Worm (Caenorhabditis elegans) whole organism, L3 larva: ENCODE results near the gene mdt-26.

Experiments
- R02D3.7 ChIP-seq: fragments of 150-350 bp; optimal IDR thresholded peaks from 2 replicates; lab custom pipeline; 2014; ENCODE audit warnings: missing biosample characterization, missing genetic modification characterization
- ZK546.5 ChIP-seq: sonication (generic microtip); optimal IDR thresholded peaks from 2 replicates; lab custom pipeline; 2017; ENCODE audit warnings: missing biosample characterization, missing genetic modification characterization
- aly-2 ChIP-seq: fragments of 150-350 bp; optimal IDR thresholded peaks from 2 replicates; lab custom pipeline; 2014; ENCODE audit warnings: missing biosample characterization, missing genetic modification characterization
- ama-1 ChIP-seq: fragments of 150-350 bp; optimal IDR thresholded peaks from 2 replicates; lab custom pipeline; 2018
- ceh-16 ChIP-seq: sonication (generic microtip); optimal IDR thresholded peaks from 2 replicates; lab custom pipeline; 2017; ENCODE audit warnings: missing biosample characterization, missing genetic modification characterization
- ceh-28 ChIP-seq: fragments of 150-350 bp; optimal IDR thresholded peaks from 2 replicates; lab custom pipeline; 2014; ENCODE audit warnings: missing biosample characterization, missing genetic modification reagents, missing genetic modification characterization
- ceh-82 ChIP-seq: fragments of 150-350 bp; optimal IDR thresholded peaks from 2 replicates; lab custom pipeline; 2014; ENCODE audit warnings: missing biosample characterization, missing genetic modification characterization
- ceh-9 ChIP-seq: sonication (generic microtip); optimal IDR thresholded peaks from 2 replicates; lab custom pipeline; 2018; ENCODE audit warnings: missing biosample characterization, missing genetic modification characterization
- daf-12 ChIP-seq: fragments of 150-350 bp; optimal IDR thresholded peaks from 2 replicates; lab custom pipeline; 2014; ENCODE audit warnings: missing biosample characterization, missing genetic modification reagents, missing genetic modification characterization
- egl-27 ChIP-seq: sonication (generic microtip); optimal IDR thresholded peaks from 4 replicates; lab custom pipeline; 2017; ENCODE audit warnings: missing biosample characterization, missing genetic modification reagents, missing genetic modification characterization
- egl-5 ChIP-seq: fragments of 150-350 bp; optimal IDR thresholded peaks from 2 replicates; lab custom pipeline; 2017; ENCODE audit warnings: missing biosample characterization, missing genetic modification reagents, missing genetic modification characterization, inconsistent platforms
- elt-1 ChIP-seq: fragments of 150-350 bp; optimal IDR thresholded peaks from 2 replicates; lab custom pipeline; 2014; ENCODE audit warnings: missing biosample characterization, missing genetic modification characterization
- elt-2 ChIP-seq: sonication (generic microtip); optimal IDR thresholded peaks from 2 replicates; lab custom pipeline; 2016; ENCODE audit warnings: missing genetic modification reagents, mild to moderate bottlenecking, missing genetic modification characterization, missing compliant biosample characterization
- elt-3 ChIP-seq, 3 experiments: fragments of 150-350 bp in 1 of 3; sonication (generic microtip) in 2 of 3; optimal IDR thresholded peaks; 2 replicates in 2 of 3; 4 replicates in 1 of 3; lab custom pipeline; 2014 to 2017; ENCODE audit warnings: missing biosample characterization in 3 of 3, missing genetic modification characterization in 3 of 3
- eor-1 ChIP-seq, 2 experiments: fragments of 150-350 bp; optimal IDR thresholded peaks; 2 replicates each; lab custom pipeline; 2014 to 2018; ENCODE audit warnings: missing biosample characterization in 2 of 2, missing genetic modification characterization in 2 of 2
- fkh-10 ChIP-seq: sonication (generic microtip); optimal IDR thresholded peaks from 2 replicates; lab custom pipeline; 2017; ENCODE audit warnings: missing biosample characterization, missing genetic modification reagents, missing genetic modification characterization
- fkh-2 ChIP-seq: fragments of 150-350 bp; optimal IDR thresholded peaks from 2 replicates; lab custom pipeline; 2014; ENCODE audit warnings: missing biosample characterization, missing genetic modification reagents, missing genetic modification characterization
- fos-1 ChIP-seq: fragments of 150-350 bp; optimal IDR thresholded peaks from 2 replicates; lab custom pipeline; 2014; ENCODE audit warnings: missing biosample characterization, missing genetic modification characterization
- hmg-11 ChIP-seq: sonication (generic microtip); optimal IDR thresholded peaks from 2 replicates; lab custom pipeline; 2016; ENCODE audit warnings: missing genetic modification characterization, missing compliant biosample characterization
- jun-1 ChIP-seq: fragments of 150-350 bp; optimal IDR thresholded peaks from 2 replicates; lab custom pipeline; 2014; ENCODE audit warnings: missing biosample characterization, missing genetic modification reagents, missing genetic modification characterization
- lin-15B ChIP-seq: fragments of 150-350 bp; optimal IDR thresholded peaks from 2 replicates; lab custom pipeline; 2014; ENCODE audit warnings: missing biosample characterization, missing genetic modification characterization
- lin-39 ChIP-seq: fragments of 150-350 bp; optimal IDR thresholded peaks from 2 replicates; lab custom pipeline; 2018; ENCODE audit warnings: missing biosample characterization, missing genetic modification reagents, missing genetic modification characterization
- lsy-12 ChIP-seq: sonication (generic microtip); optimal IDR thresholded peaks from 2 replicates; lab custom pipeline; 2016; ENCODE audit warnings: mild to moderate bottlenecking, missing genetic modification characterization, missing compliant biosample characterization
- mdl-1 ChIP-seq: fragments of 150-350 bp; optimal IDR thresholded peaks from 2 replicates; lab custom pipeline; 2014; ENCODE audit warnings: missing biosample characterization, missing genetic modification characterization
- mml-1 ChIP-seq: fragments of 150-350 bp; sonication (generic microtip); optimal IDR thresholded peaks from 3 replicates; lab custom pipeline; 2014; ENCODE audit warnings: missing biosample characterization, missing genetic modification characterization
- nfya-1 ChIP-seq: sonication (generic microtip); optimal IDR thresholded peaks from 2 replicates; lab custom pipeline; 2017; ENCODE audit warnings: missing genetic modification characterization, mild to moderate bottlenecking, missing compliant biosample characterization, antibody characterized with exemption, moderate library complexity; ENCODE audit not compliant: insufficient read depth
- nhr-11 ChIP-seq: fragments of 150-350 bp; optimal IDR thresholded peaks from 2 replicates; lab custom pipeline; 2014; ENCODE audit warnings: missing biosample characterization, missing genetic modification characterization
- nhr-12 ChIP-seq: fragments of 150-350 bp; optimal IDR thresholded peaks from 2 replicates; lab custom pipeline; 2014; ENCODE audit warnings: missing biosample characterization, missing genetic modification characterization
- nhr-23 ChIP-seq: fragments of 150-350 bp; optimal IDR thresholded peaks from 2 replicates; lab custom pipeline; 2014; ENCODE audit warnings: missing biosample characterization, missing genetic modification reagents, missing genetic modification characterization
- nhr-237 ChIP-seq: fragments of 150-350 bp; optimal IDR thresholded peaks from 2 replicates; lab custom pipeline; 2014; ENCODE audit warnings: missing biosample characterization, missing genetic modification characterization
- nhr-25 ChIP-seq: sonication (generic microtip); optimal IDR thresholded peaks from 2 replicates; lab custom pipeline; 2017; ENCODE audit warnings: missing biosample characterization, missing genetic modification characterization
- nhr-28 ChIP-seq: fragments of 150-350 bp; optimal IDR thresholded peaks from 2 replicates; lab custom pipeline; 2014; ENCODE audit warnings: missing biosample characterization, missing genetic modification characterization
- nhr-43 ChIP-seq: sonication (generic microtip); optimal IDR thresholded peaks from 2 replicates; lab custom pipeline; 2016; ENCODE audit warnings: mild to moderate bottlenecking, missing genetic modification characterization, missing compliant biosample characterization; ENCODE audit not compliant: poor library complexity, severe bottlenecking
- nhr-67 ChIP-seq: fragments of 150-350 bp; optimal IDR thresholded peaks from 2 replicates; lab custom pipeline; 2014; ENCODE audit warnings: missing biosample characterization, missing genetic modification characterization
- nhr-76 ChIP-seq: fragments of 150-350 bp; sonication (generic microtip); optimal IDR thresholded peaks from 5 replicates; lab custom pipeline; 2014; ENCODE audit warnings: missing biosample characterization, missing genetic modification characterization
- nhr-77 ChIP-seq: fragments of 150-350 bp; optimal IDR thresholded peaks from 2 replicates; lab custom pipeline; 2014; ENCODE audit warnings: missing biosample characterization, missing genetic modification characterization
- pha-4 ChIP-seq: fragments of 150-350 bp; optimal IDR thresholded peaks from 2 replicates; lab custom pipeline; 2014; ENCODE audit warnings: missing biosample characterization, missing genetic modification reagents, missing genetic modification characterization
- pqm-1 ChIP-seq: fragments of 150-350 bp; optimal IDR thresholded peaks from 2 replicates; lab custom pipeline; 2017; ENCODE audit warnings: missing biosample characterization, missing genetic modification characterization, inconsistent platforms
- sea-2 ChIP-seq: fragments of 150-350 bp; sonication (generic microtip); optimal IDR thresholded peaks from 4 replicates; lab custom pipeline; 2014; ENCODE audit warnings: missing biosample characterization, missing genetic modification reagents, missing genetic modification characterization
- skn-1 ChIP-seq: fragments of 150-350 bp; optimal IDR thresholded peaks from 2 replicates; lab custom pipeline; 2014; ENCODE audit warnings: missing biosample characterization, missing genetic modification characterization
- snpc-4 ChIP-seq: fragments of 150-350 bp; optimal IDR thresholded peaks from 2 replicates; lab custom pipeline; 2014; ENCODE audit warnings: missing biosample characterization, missing genetic modification characterization
- tbx-2 ChIP-seq: sonication (generic microtip); optimal IDR thresholded peaks from 2 replicates; lab custom pipeline; 2016; ENCODE audit warnings: mild to moderate bottlenecking, missing genetic modification characterization, missing compliant biosample characterization
- unc-39 ChIP-seq: sonication (generic microtip); optimal IDR thresholded peaks from 4 replicates; lab custom pipeline; 2017; ENCODE audit warnings: missing biosample characterization, missing genetic modification characterization
- unc-62 ChIP-seq: fragments of 150-350 bp; sonication (generic microtip); optimal IDR thresholded peaks from 4 replicates; lab custom pipeline; 2014; ENCODE audit warnings: missing biosample characterization, missing genetic modification reagents, missing genetic modification characterization
- zag-1 ChIP-seq: fragments of 150-350 bp; optimal IDR thresholded peaks from 2 replicates; lab custom pipeline; 2014; ENCODE audit warnings: missing biosample characterization, missing genetic modification characterization
- ztf-11 ChIP-seq: fragments of 150-350 bp; optimal IDR thresholded peaks from 2 replicates; lab custom pipeline; 2014; ENCODE audit warnings: missing biosample characterization, missing genetic modification characterization
- ztf-4 ChIP-seq: fragments of 150-350 bp; optimal IDR thresholded peaks from 2 replicates; lab custom pipeline; 2014; ENCODE audit warnings: missing biosample characterization, missing genetic modification characterization

mdt-26 gene

ce11 chrII:5698254-5698653 lies 37.3 kb downstream of the mdt-26 start:
- TF ChIP-seq elt-2 (tag; lab: Kevin White, UChicago), result peak; percentile 58
- TF ChIP-seq nhr-25 (tag; lab: Kevin White, UChicago), result no peak
- TF ChIP-seq pqm-1 (tag; lab: Kevin White, UChicago), result peak; percentile 42
- TF ChIP-seq snpc-4 (tag; lab: Kevin White, UChicago), result peak; percentile 12
- peak; percentile 52 for TF ChIP-seq pha-4 (tag; lab: Kevin White, UChicago)

ce11 chrII:5698869-5699268 lies 37.9 kb downstream of the mdt-26 start, which contains the start of the genes C25H3.10 and C25H3.1:
TSS of gene C25H3.10 (minus strand) at chrII:5698969.
TSS of gene C25H3.1 (plus strand) at chrII:5699071.
- TF ChIP-seq egl-5 (tag; lab: Kevin White, UChicago) (peak; percentile 74), elt-1 (tag; lab: Kevin White, UChicago) (no peak)

ce11 chrII:5701485-5701884 lies 40.5 kb downstream of the mdt-26 start:
- TF ChIP-seq nhr-77 (peak; percentile 41), sea-2 (GFP tag; lab: Kevin White, UChicago) (no peak), nhr-11 (no peak), nhr-76 (tag; lab: Kevin White, UChicago) (no peak), mml-1 (tag; lab: Kevin White, UChicago) (no peak), daf-12 (tag; lab: Kevin White, UChicago) (no peak), hmg-11 (tag; lab: Kevin White, UChicago) (peak; percentile 39), elt-3 (tag; optimal IDR thresholded peaks at IDR 0.05; lab: Kevin White, UChicago) (no peak), pha-4 (tag; lab: Kevin White, UChicago) (peak; percentile 42), tbx-2 (tag; lab: Kevin White, UChicago) (peak; percentile 38), zag-1 (tag; lab: Kevin White, UChicago) (no peak), ZK546.5 (tag; lab: Kevin White, UChicago) (no peak), jun-1 (tag; lab: Kevin White, UChicago) (no peak), lin-39 (tag; lab: Kevin White, UChicago) (peak; percentile 10), lsy-12 (tag; lab: Kevin White, UChicago) (peak; percentile 0), eor-1 (tag; optimal IDR thresholded peaks at IDR 0.05; lab: Kevin White, UChicago) (no peak), R02D3.7 (tag; lab: Kevin White, UChicago) (peak; percentile 50), ama-1 (lab: Kevin White, UChicago) (peak; percentile 96), unc-62 (no peak), ceh-28 (peak; percentile 14), nhr-237 (no peak), nhr-28 (tag; lab: Kevin White, UChicago) (no peak), pqm-1 (tag; lab: Kevin White, UChicago) (peak; percentile 40), nhr-12 (tag; lab: Kevin White, UChicago) (no peak), lin-15B (tag; lab: Kevin White, UChicago) (peak; percentile 29), nfya-1 (tag; lab: Kevin White, UChicago) (peak; percentile 78), mdl-1 (tag; lab: Kevin White, UChicago) (no peak), nhr-67 (tag; lab: Kevin White, UChicago) (no peak), ztf-11 (tag; lab: Kevin White, UChicago) (no peak), ceh-82 (tag; lab: Kevin White, UChicago) (peak; percentile 40), egl-5 (tag; lab: Kevin White, UChicago) (no peak), nhr-23 (tag; lab: Kevin White, UChicago) (peak; percentile 81), fos-1 (tag; lab: Kevin White, UChicago) (no peak), snpc-4 (tag; lab: Kevin White, UChicago) (peak; percentile 99), elt-1 (tag; lab: Kevin White, UChicago) (no peak), ceh-9 (tag; lab: Kevin White, UChicago) (no peak), nhr-25 (tag; lab: Kevin White, UChicago) (peak; percentile 59), fkh-2 (no peak), fkh-10 (GFP tag; lab: Kevin White, UChicago) (no peak), unc-39 (no peak), ceh-16 (tag; lab: Kevin White, UChicago) (no peak), egl-27 (no peak), ztf-4 (tag; lab: Kevin White, UChicago) (no peak), aly-2 (peak; percentile 81), skn-1 (tag; lab: Kevin White, UChicago) (peak; percentile 26), elt-2 (tag; lab: Kevin White, UChicago) (peak; percentile 71), nhr-43 (peak; percentile 68)
